Worm (Caenorhabditis elegans): ENCODE data around the gene pxn-2.

Gene pxn-2

ce11 chrX:10953834-10954233 lies 25.3 kb downstream of the pxn-2 start, which contains the start of gene pbo-4:
TSS of gene pbo-4 (plus strand) at chrX:10954134.
- TF ChIP-seq zag-1 (tag; optimal IDR thresholded peaks at IDR 0.05) (no peak), lin-38 (GFP tag; IDR thresholded peaks at IDR 0.05) (no peak), T26A8.4 (GFP tag; IDR thresholded peaks at IDR 0.05) (no peak), T20F7.1 (GFP tag; optimal IDR thresholded peaks at IDR 0.05) (no peak), mdl-1 (tag; optimal IDR thresholded peaks at IDR 0.05) (no peak), nhr-237 (tag; optimal IDR thresholded peaks at IDR 0.05) (no peak), zfp-2 (tag; optimal IDR thresholded peaks at IDR 0.05) (no peak), zip-11 (GFP tag; IDR thresholded peaks at IDR 0.05) (no peak), nhr-42 (GFP tag; IDR thresholded peaks at IDR 0.05) (no peak), hif-1 (tag; optimal IDR thresholded peaks at IDR 0.05) (no peak), zfp-3 (GFP tag; conservative IDR thresholded peaks at IDR 0.05) (no peak), dmd-6 (GFP tag; IDR thresholded peaks at IDR 0.05) (no peak), daf-12 (tag; optimal IDR thresholded peaks at IDR 0.05) (no peak), ces-1 (GFP tag; optimal IDR thresholded peaks at IDR 0.05) (no peak)

ce11 chrX:10951922-10952321 lies 27.2 kb downstream of the pxn-2 start:
- TF ChIP-seq fkh-10 (GFP tag; optimal IDR thresholded peaks at IDR 0.05), result no peak
- TF ChIP-seq nhr-77 (tag; optimal IDR thresholded peaks at IDR 0.05), result no peak
- TF ChIP-seq nhr-111 (GFP tag; optimal IDR thresholded peaks at IDR 0.05), result no peak
- TF ChIP-seq lin-15B (tag; optimal IDR thresholded peaks at IDR 0.05), result no peak
- TF ChIP-seq dpl-1 (GFP tag; optimal IDR thresholded peaks at IDR 0.05), result no peak
- no peak for TF ChIP-seq pha-4 (GFP tag; IDR thresholded peaks at IDR 0.05)
- no peak for TF ChIP-seq pha-4 (tag; optimal IDR thresholded peaks at IDR 0.05)
- TF ChIP-seq duxl-1 (tag; optimal IDR thresholded peaks at IDR 0.05; ENCODE audit: poor library complexity), result no peak
- no peak for TF ChIP-seq nhr-76 (tag; optimal IDR thresholded peaks at IDR 0.05)
- TF ChIP-seq nhr-48 (tag; optimal IDR thresholded peaks at IDR 0.05), result peak; percentile 39
- no peak for TF ChIP-seq mxl-2 (GFP tag; conservative IDR thresholded peaks at IDR 0.05)
- TF ChIP-seq daf-16 (GFP tag; optimal IDR thresholded peaks at IDR 0.05), result no peak
- peak; percentile 66 for TF ChIP-seq daf-16 (tag; optimal IDR thresholded peaks at IDR 0.05)
- TF ChIP-seq dmd-6 (GFP tag; IDR thresholded peaks at IDR 0.05), result 0 out of 2 replicates have a peak, but pooled peaks have one; percentile 15
- no peak for TF ChIP-seq lin-1 (GFP tag; IDR thresholded peaks at IDR 0.05)
- peak; percentile 39 for TF ChIP-seq dve-1 (tag; optimal IDR thresholded peaks at IDR 0.05; ENCODE audit: insufficient read depth)
- TF ChIP-seq F49E8.2 (tag; optimal IDR thresholded peaks at IDR 0.05; ENCODE audit: borderline replicate concordance), result no peak
- no peak for TF ChIP-seq F26F4.8 (GFP tag; conservative IDR thresholded peaks at IDR 0.05)
- TF ChIP-seq aha-1 (tag), result no peak
- TF ChIP-seq F37D6.2 (tag; optimal IDR thresholded peaks at IDR 0.05), result no peak
- TF ChIP-seq php-3 (GFP tag; IDR thresholded peaks at IDR 0.05), result peak; percentile 88
- no peak for TF ChIP-seq madf-5 (GFP tag; IDR thresholded peaks at IDR 0.05)
- TF ChIP-seq ceh-82 (tag; optimal IDR thresholded peaks at IDR 0.05), result no peak
- no peak for TF ChIP-seq hlh-11 (tag; optimal IDR thresholded peaks at IDR 0.05)

ce11 chrX:10951168-10951567 lies 27.9 kb downstream of the pxn-2 start, which contains the start of gene K09C8.7:
TSS of gene K09C8.7 (minus strand) at chrX:10951393.
- TF ChIP-seq unc-62 (GFP tag; optimal IDR thresholded peaks at IDR 0.05 in 1 of 2) (peak in 1 of 2 experiments; percentile 74), unc-62 (tag; optimal IDR thresholded peaks at IDR 0.05) (no peak), lsy-2 (tag; optimal IDR thresholded peaks at IDR 0.05) (no peak), daf-16 (GFP tag; optimal IDR thresholded peaks at IDR 0.05) (no peak), daf-16 (tag; optimal IDR thresholded peaks at IDR 0.05) (peak; percentile 86), ceh-28 (tag; optimal IDR thresholded peaks at IDR 0.05) (no peak), ces-1 (GFP tag; optimal IDR thresholded peaks at IDR 0.05) (no peak), nhr-111 (GFP tag; optimal IDR thresholded peaks at IDR 0.05) (no peak), nhr-237 (tag; optimal IDR thresholded peaks at IDR 0.05) (no peak), zfp-2 (tag; optimal IDR thresholded peaks at IDR 0.05) (no peak), nhr-10 (tag; optimal IDR thresholded peaks at IDR 0.05) (no peak), nhr-76 (tag; optimal IDR thresholded peaks at IDR 0.05) (no peak), lin-13 (GFP tag; optimal IDR thresholded peaks at IDR 0.05) (no peak), hlh-30 (tag; optimal IDR thresholded peaks at IDR 0.05; ENCODE audit: insufficient read depth) (peak; percentile 13), mdt-29 (GFP tag; IDR thresholded peaks at IDR 0.05) (no peak), T26A8.4 (GFP tag; IDR thresholded peaks at IDR 0.05) (no peak), egl-43 (GFP tag; IDR thresholded peaks at IDR 0.05) (no peak), ceh-32 (tag; optimal IDR thresholded peaks at IDR 0.05; ENCODE audit: poor library complexity) (no peak), nhr-42 (GFP tag; IDR thresholded peaks at IDR 0.05) (no peak), spr-3 (GFP tag; optimal IDR thresholded peaks at IDR 0.05) (no peak), ztf-7 (tag; optimal IDR thresholded peaks at IDR 0.05) (no peak), ctbp-1 (GFP tag; IDR thresholded peaks at IDR 0.05) (no peak), F37D6.2 (tag; optimal IDR thresholded peaks at IDR 0.05) (no peak)
